Worm (Caenorhabditis elegans): ENCODE results near the gene sri-65.

The sri-65 gene

ce11 chrV:16354675-16355074, 33.5 kb downstream of the sri-65 start:
- TF ChIP-seq fkh-10 (GFP tag; optimal IDR thresholded peaks at IDR 0.05), result no peak
- TF ChIP-seq pha-4 (tag; optimal IDR thresholded peaks at IDR 0.05), result peak; percentile 6

- no peak for TF ChIP-seq ceh-82 (tag; optimal IDR thresholded peaks at IDR 0.05)
- TF ChIP-seq nfya-1 (tag; optimal IDR thresholded peaks at IDR 0.05; ENCODE audit: insufficient read depth), result peak; percentile 54
- TF ChIP-seq ceh-9 (tag; optimal IDR thresholded peaks at IDR 0.05), result no peak
- TF ChIP-seq hmg-11 (tag; optimal IDR thresholded peaks at IDR 0.05), result peak; percentile 13
- peak; percentile 60 for TF ChIP-seq elt-2 (tag; optimal IDR thresholded peaks at IDR 0.05)
- TF ChIP-seq skn-1 (tag; optimal IDR thresholded peaks at IDR 0.05), result peak; percentile 56
- no peak for TF ChIP-seq nhr-11 (tag; optimal IDR thresholded peaks at IDR 0.05)
- TF ChIP-seq lin-39 (tag; optimal IDR thresholded peaks at IDR 0.05), result peak; percentile 54
- TF ChIP-seq pqm-1 (tag; optimal IDR thresholded peaks at IDR 0.05), result peak; percentile 58
- TF ChIP-seq fkh-2 (tag; optimal IDR thresholded peaks at IDR 0.05), result no peak
- TF ChIP-seq nhr-237 (tag; optimal IDR thresholded peaks at IDR 0.05), result no peak
- peak; percentile 22 for TF ChIP-seq lin-15B (tag; optimal IDR thresholded peaks at IDR 0.05)
- no peak for TF ChIP-seq nhr-25 (tag; optimal IDR thresholded peaks at IDR 0.05)
- peak; percentile 69 for TF ChIP-seq pha-4 (tag; optimal IDR thresholded peaks at IDR 0.05)
- TF ChIP-seq egl-5 (tag; optimal IDR thresholded peaks at IDR 0.05), result peak; percentile 3
- no peak for TF ChIP-seq fkh-10 (GFP tag; optimal IDR thresholded peaks at IDR 0.05)
Measured at ce11 chrV:16352282-16352681, 35.9 kb downstream of the sri-65 start.

ce11 chrV:16351757-16352156, 36.4 kb downstream of the sri-65 start:
- TF ChIP-seq nhr-76 (tag; optimal IDR thresholded peaks at IDR 0.05) (no peak), egl-5 (tag; optimal IDR thresholded peaks at IDR 0.05) (no peak), ztf-4 (tag; optimal IDR thresholded peaks at IDR 0.05) (no peak), ZK546.5 (tag; optimal IDR thresholded peaks at IDR 0.05) (no peak), nhr-67 (tag; optimal IDR thresholded peaks at IDR 0.05) (no peak), tbx-2 (tag; optimal IDR thresholded peaks at IDR 0.05) (no peak), snpc-4 (tag; optimal IDR thresholded peaks at IDR 0.05) (peak; percentile 80), ceh-28 (tag; optimal IDR thresholded peaks at IDR 0.05) (no peak)

ce11 chrV:16350775-16351378, 37.3 kb downstream of the sri-65 start:
- TF ChIP-seq elt-2 (tag; optimal IDR thresholded peaks at IDR 0.05) (peak; percentile 53), egl-5 (tag; optimal IDR thresholded peaks at IDR 0.05) (peak; percentile 2), fkh-2 (tag; optimal IDR thresholded peaks at IDR 0.05) (no peak), fkh-10 (GFP tag; optimal IDR thresholded peaks at IDR 0.05) (peak; percentile 36), snpc-4 (tag; optimal IDR thresholded peaks at IDR 0.05) (peak; percentile 65), pha-4 (tag; optimal IDR thresholded peaks at IDR 0.05) (peak; percentile 70), unc-62 (GFP tag; optimal IDR thresholded peaks at IDR 0.05) (no peak), nhr-11 (tag; optimal IDR thresholded peaks at IDR 0.05) (peak; percentile 23), nfya-1 (tag; optimal IDR thresholded peaks at IDR 0.05; ENCODE audit: insufficient read depth) (peak; percentile 87), R02D3.7 (tag; optimal IDR thresholded peaks at IDR 0.05) (no peak), pqm-1 (tag; optimal IDR thresholded peaks at IDR 0.05) (peak; percentile 38), lin-15B (tag; optimal IDR thresholded peaks at IDR 0.05) (peak; percentile 45), nhr-67 (tag; optimal IDR thresholded peaks at IDR 0.05) (no peak), lin-39 (tag; optimal IDR thresholded peaks at IDR 0.05) (peak; percentile 55), hmg-11 (tag; optimal IDR thresholded peaks at IDR 0.05) (peak; percentile 64)

- TF ChIP-seq unc-39 (tag; optimal IDR thresholded peaks at IDR 0.05), result no peak
- TF ChIP-seq R02D3.7 (tag; optimal IDR thresholded peaks at IDR 0.05), result no peak
- TF ChIP-seq egl-27 (tag; optimal IDR thresholded peaks at IDR 0.05), result no peak
- no peak for TF ChIP-seq egl-5 (tag; optimal IDR thresholded peaks at IDR 0.05)
- no peak for TF ChIP-seq fos-1 (tag; optimal IDR thresholded peaks at IDR 0.05)
- TF ChIP-seq ztf-4 (tag; optimal IDR thresholded peaks at IDR 0.05), result no peak
- TF ChIP-seq pha-4 (tag; optimal IDR thresholded peaks at IDR 0.05), result no peak
- TF ChIP-seq lin-39 (tag; optimal IDR thresholded peaks at IDR 0.05), result no peak
- TF ChIP-seq nhr-43 (tag; optimal IDR thresholded peaks at IDR 0.05; ENCODE audit: poor library complexity, severe bottlenecking), result no peak
- no peak for TF ChIP-seq mml-1 (tag; optimal IDR thresholded peaks at IDR 0.05)
- no peak for TF ChIP-seq ceh-16 (tag; optimal IDR thresholded peaks at IDR 0.05)
- no peak for TF ChIP-seq lin-15B (tag; optimal IDR thresholded peaks at IDR 0.05)
- no peak for TF ChIP-seq elt-1 (tag; optimal IDR thresholded peaks at IDR 0.05)
- no peak for TF ChIP-seq nhr-25 (tag; optimal IDR thresholded peaks at IDR 0.05)
- TF ChIP-seq ceh-9 (tag; optimal IDR thresholded peaks at IDR 0.05), result no peak
- TF ChIP-seq nfya-1 (tag; optimal IDR thresholded peaks at IDR 0.05; ENCODE audit: insufficient read depth), result no peak
- TF ChIP-seq nhr-12 (tag; optimal IDR thresholded peaks at IDR 0.05), result no peak
- no peak for TF ChIP-seq lsy-12 (tag; optimal IDR thresholded peaks at IDR 0.05)
- TF ChIP-seq unc-62 (GFP tag; optimal IDR thresholded peaks at IDR 0.05), result no peak
Measured at ce11 chrV:16350061-16350460, 38.1 kb downstream of the sri-65 start.

Data from whole organism, L3 larva.